Worm (Caenorhabditis elegans): ENCODE measurements around the gene EGAP2.1.

DNA sequence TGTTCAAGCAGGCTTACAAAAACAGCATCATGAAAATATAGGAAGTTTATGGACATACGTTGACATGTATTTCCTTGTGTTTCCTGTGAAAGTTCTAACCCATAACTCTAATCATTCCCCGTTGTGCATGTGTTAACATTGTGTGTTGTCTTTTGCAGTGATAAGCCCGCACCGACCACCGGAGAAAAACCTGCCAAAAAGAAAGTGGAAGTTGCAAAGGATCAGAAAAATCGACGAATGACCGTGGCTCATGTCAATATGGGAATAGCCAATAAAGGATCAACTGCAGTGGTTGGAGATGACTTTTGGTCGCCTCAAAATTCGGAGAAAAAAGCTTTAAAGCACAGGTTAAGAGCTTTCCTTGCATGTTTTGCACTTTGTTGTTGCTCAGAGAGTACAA, 25.9 kb upstream of the EGAP2.1 start:
- TF ChIP-seq ztf-29 (GFP tag; IDR thresholded peaks at IDR 0.05) (no peak), cog-1 (tag; optimal IDR thresholded peaks at IDR 0.05) (no peak), med-1 (GFP tag; optimal IDR thresholded peaks at IDR 0.05; ENCODE audit: insufficient read depth) (no peak), flt-1 (GFP tag; IDR thresholded peaks at IDR 0.05) (no peak), ztf-23 (GFP tag; IDR thresholded peaks at IDR 0.05) (no peak), tab-1 (GFP tag; IDR thresholded peaks at IDR 0.05) (no peak), ref-1 (GFP tag; conservative IDR thresholded peaks at IDR 0.05) (no peak)

Measured in whole organism, midembryonic.